Worm (Caenorhabditis elegans) whole organism, L1 larva: ENCODE measurements around the gene srz-97.

Experiments used
- nhr-47 ChIP-seq: sonication (generic microtip); optimal IDR thresholded peaks from 2 replicates; lab custom pipeline; 2016; ENCODE audit warnings: mild to moderate bottlenecking, missing genetic modification characterization, moderate library complexity, missing compliant biosample characterization
- nhr-90 ChIP-seq: sonication (generic microtip); optimal IDR thresholded peaks from 2 replicates; lab custom pipeline; 2016; ENCODE audit warnings: mild to moderate bottlenecking, missing genetic modification characterization, missing compliant biosample characterization; ENCODE audit not compliant: poor library complexity
- pag-3 ChIP-seq: sonication (generic microtip); optimal IDR thresholded peaks from 2 replicates; lab custom pipeline; 2017; ENCODE audit warnings: missing genetic modification characterization, mild to moderate bottlenecking, missing compliant biosample characterization, antibody characterized with exemption, borderline replicate concordance; ENCODE audit not compliant: insufficient read depth

- TF ChIP-seq nhr-47 (tag; lab: Kevin White, UChicago) = no peak
- no peak for TF ChIP-seq pag-3 (tag; lab: Kevin White, UChicago)
- TF ChIP-seq nhr-90 (tag; lab: Kevin White, UChicago) = no peak
Observed at ce11 chrV:14414032-14414431, 54.0 kb downstream of the srz-97 start.
